Worm (Caenorhabditis elegans) whole organism, L2 larva: Measurements from ENCODE around the gene F53F1.2.

Source experiments
- R02D3.7 ChIP-seq: fragments of 150-350 bp; optimal IDR thresholded peaks from 2 replicates; lab custom pipeline; 2014; ENCODE audit warnings: missing biosample characterization, missing genetic modification characterization
- ama-1 ChIP-seq: fragments of 150-350 bp; optimal IDR thresholded peaks from 2 replicates; lab custom pipeline; 2018; ENCODE audit warnings: inconsistent platforms
- egl-27 ChIP-seq: sonication (generic microtip); optimal IDR thresholded peaks from 3 replicates; lab custom pipeline; 2017; ENCODE audit warnings: missing biosample characterization, missing genetic modification reagents, missing genetic modification characterization
- lin-13 ChIP-seq: fragments of 150-350 bp; optimal IDR thresholded peaks from 2 replicates; lab custom pipeline; 2014; ENCODE audit warnings: missing biosample characterization, missing genetic modification reagents, missing genetic modification characterization
- lin-39 ChIP-seq: fragments of 150-350 bp; optimal IDR thresholded peaks from 2 replicates; lab custom pipeline; 2014; ENCODE audit warnings: missing biosample characterization, missing genetic modification reagents, missing genetic modification characterization
- lsy-2 ChIP-seq, 2 experiments: fragments of 150-350 bp in 1 of 2; sonication (generic microtip) in 1 of 2; optimal IDR thresholded peaks; 2 replicates each; lab custom pipeline; 2014 to 2017; ENCODE audit warnings: missing biosample characterization in 2 of 2, missing genetic modification characterization in 2 of 2
- mdl-1 ChIP-seq, 2 experiments: fragments of 150-350 bp in 1 of 2; sonication (generic microtip) in 1 of 2; optimal IDR thresholded peaks; 2 replicates each; lab custom pipeline; 2017; ENCODE audit warnings: missing biosample characterization in 2 of 2, missing genetic modification characterization in 2 of 2
- nhr-10 ChIP-seq: sonication (generic microtip); optimal IDR thresholded peaks from 2 replicates; lab custom pipeline; 2017; ENCODE audit warnings: missing biosample characterization, missing genetic modification characterization
- nhr-12 ChIP-seq: fragments of 150-350 bp; optimal IDR thresholded peaks from 2 replicates; lab custom pipeline; 2014; ENCODE audit warnings: missing biosample characterization, missing genetic modification characterization
- nhr-237 ChIP-seq: fragments of 150-350 bp; optimal IDR thresholded peaks from 2 replicates; lab custom pipeline; 2014; ENCODE audit warnings: missing biosample characterization, missing genetic modification characterization
- skn-1 ChIP-seq: sonication (generic microtip); optimal IDR thresholded peaks from 2 replicates; lab custom pipeline; 2017; ENCODE audit warnings: missing biosample characterization, missing genetic modification characterization
- unc-62 ChIP-seq: fragments of 150-350 bp; optimal IDR thresholded peaks from 2 replicates; lab custom pipeline; 2014; ENCODE audit warnings: missing biosample characterization, missing genetic modification reagents, missing genetic modification characterization
- zag-1 ChIP-seq: fragments of 150-350 bp; optimal IDR thresholded peaks from 2 replicates; lab custom pipeline; 2014; ENCODE audit warnings: missing biosample characterization, missing genetic modification characterization
- ztf-11 ChIP-seq: sonication (generic microtip); optimal IDR thresholded peaks from 2 replicates; lab custom pipeline; 2017; ENCODE audit warnings: missing biosample characterization, missing genetic modification characterization

DNA sequence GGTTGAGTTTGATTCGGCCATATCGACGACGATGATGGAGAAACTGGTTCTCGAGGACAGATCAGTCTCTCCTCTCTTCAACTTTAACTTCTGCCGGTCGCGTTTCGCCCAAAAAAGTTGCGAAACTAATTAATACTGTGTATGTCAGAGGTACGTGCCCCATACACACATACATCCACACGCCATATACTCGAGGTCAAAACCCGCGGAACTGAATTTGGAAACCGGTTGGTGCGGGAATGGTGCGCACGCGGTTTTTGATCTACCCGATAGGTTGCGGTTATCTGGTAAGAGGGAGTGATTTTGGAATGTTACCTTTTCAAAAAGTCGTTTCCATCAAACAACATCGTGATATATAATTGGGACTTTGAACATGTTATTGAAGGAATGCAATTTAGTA lies 26.4 kb upstream of the F53F1.2 start, which contains the start of gene ifbp-1:
- no peak for TF ChIP-seq ama-1 (lab: Kevin White, UChicago)
- TF ChIP-seq zag-1 (tag; lab: Kevin White, UChicago) = no peak
- peak; percentile 36 to 59 for TF ChIP-seq mdl-1 (tag; optimal IDR thresholded peaks at IDR 0.05; lab: Kevin White, UChicago)
- TF ChIP-seq nhr-237 (tag; lab: Kevin White, UChicago) = no peak
- peak; percentile 89 for TF ChIP-seq egl-27 (tag; lab: Kevin White, UChicago)
- TF ChIP-seq unc-62 = no peak
- TF ChIP-seq R02D3.7 = no peak
- no peak for TF ChIP-seq skn-1 (tag; lab: Kevin White, UChicago)
- TF ChIP-seq nhr-12 = no peak
- TF ChIP-seq lin-39 (tag; lab: Kevin White, UChicago) = no peak
- no peak for TF ChIP-seq ztf-11 (tag; lab: Kevin White, UChicago)
- no peak for TF ChIP-seq nhr-10 (tag; lab: Kevin White, UChicago)
- TF ChIP-seq lsy-2 (tag; optimal IDR thresholded peaks at IDR 0.05; lab: Kevin White, UChicago) = peak in 1 of 2 experiments; percentile 28
- TF ChIP-seq lin-13 = peak; percentile 25
